Worm (Caenorhabditis elegans): ENCODE data around the gene aat-6.
"Not testable (repeated sequence)": the region's sequence is repeated elsewhere in the genome, so short reads cannot be mapped to it uniquely, and the experiment has no call there.

DNA sequence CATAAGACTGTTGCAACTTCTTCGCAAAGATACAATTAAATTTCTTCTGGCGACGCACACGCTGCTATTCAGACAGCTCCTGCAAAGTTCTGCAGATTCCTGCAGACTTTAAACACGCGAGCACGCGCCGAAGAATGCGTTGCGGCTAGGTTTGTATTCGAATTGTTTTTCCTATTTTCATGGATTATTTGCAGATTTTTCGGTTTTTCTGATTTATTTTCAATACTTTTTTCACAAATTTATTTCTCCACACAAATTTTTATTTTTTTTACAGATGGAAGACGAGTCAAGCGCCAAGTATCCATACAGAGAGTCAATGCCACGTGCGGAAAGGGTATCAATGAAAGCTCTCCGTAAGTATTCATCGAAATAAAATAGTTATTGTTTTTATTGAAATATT is 5.2 kb upstream of the aat-6 start, which contains the start of gene T11F9.7:
- TF ChIP-seq ref-1 (GFP tag; conservative IDR thresholded peaks at IDR 0.05); T22C8.4 (GFP tag; IDR thresholded peaks at IDR 0.05); flt-1 (GFP tag; IDR thresholded peaks at IDR 0.05); med-1 (GFP tag; optimal IDR thresholded peaks at IDR 0.05; ENCODE audit: insufficient read depth); klf-2 (GFP tag; conservative IDR thresholded peaks at IDR 0.05); tab-1 (GFP tag; IDR thresholded peaks at IDR 0.05); ztf-29 (GFP tag; IDR thresholded peaks at IDR 0.05): not testable (repeated sequence)
